Worm (Caenorhabditis elegans) whole organism, L1 larva: ENCODE data around the gene ntl-9.

Source experiments
- ceh-8 ChIP-seq: fragments of 200-800 bp; sonication (Bioruptor generic); optimal IDR thresholded peaks from 2 replicates; lab custom pipeline; 2018; ENCODE audit warnings: mild to moderate bottlenecking, missing genetic modification characterization, moderate library complexity, missing compliant biosample characterization
- ceh-82 ChIP-seq, 3 experiments: fragments of 150-350 bp in 1 of 3; sonication (generic microtip) in 2 of 3; optimal IDR thresholded peaks; 2 replicates each; lab custom pipeline; 2014 to 2017; ENCODE audit warnings: missing biosample characterization in 3 of 3, missing genetic modification characterization in 3 of 3
- hpl-2 ChIP-seq: fragments of 150-350 bp; optimal IDR thresholded peaks from 2 replicates; lab custom pipeline; 2014; ENCODE audit warnings: missing biosample characterization, missing genetic modification reagents, missing genetic modification characterization
- lir-3 ChIP-seq: sonication (generic microtip); optimal IDR thresholded peaks from 2 replicates; lab custom pipeline; 2016; ENCODE audit warnings: mild to moderate bottlenecking, missing genetic modification characterization, moderate library complexity, missing compliant biosample characterization; ENCODE audit not compliant: poor library complexity
- mdl-1 ChIP-seq, 2 experiments: fragments of 150-350 bp; optimal IDR thresholded peaks; 2 replicates each; lab custom pipeline; 2014 to 2017; ENCODE audit warnings: missing biosample characterization in 2 of 2, missing genetic modification characterization in 2 of 2, inconsistent platforms in 1 of 2
- nhr-11 ChIP-seq: fragments of 150-350 bp; optimal IDR thresholded peaks from 2 replicates; lab custom pipeline; 2014; ENCODE audit warnings: missing biosample characterization, missing genetic modification characterization
- nhr-28 ChIP-seq: fragments of 150-350 bp; optimal IDR thresholded peaks from 2 replicates; lab custom pipeline; 2014; ENCODE audit warnings: missing biosample characterization, missing genetic modification characterization
- skn-1 ChIP-seq: fragments of 150-350 bp; optimal IDR thresholded peaks from 2 replicates; lab custom pipeline; 2014; ENCODE audit warnings: missing biosample characterization, missing genetic modification characterization
- unc-62 ChIP-seq: fragments of 150-350 bp; optimal IDR thresholded peaks from 2 replicates; lab custom pipeline; 2014; ENCODE audit warnings: missing biosample characterization, missing genetic modification reagents, missing genetic modification characterization
- xbp-1 ChIP-seq: sonication (generic microtip); optimal IDR thresholded peaks from 2 replicates; lab custom pipeline; 2016; ENCODE audit warnings: missing genetic modification characterization, missing compliant biosample characterization
- ztf-11 ChIP-seq, 2 experiments: sonication (generic microtip); optimal IDR thresholded peaks; 2 replicates each; lab custom pipeline; 2016 to 2017; ENCODE audit warnings: missing genetic modification characterization in 2 of 2, missing biosample characterization in 1 of 2, missing compliant biosample characterization in 1 of 2

DNA sequence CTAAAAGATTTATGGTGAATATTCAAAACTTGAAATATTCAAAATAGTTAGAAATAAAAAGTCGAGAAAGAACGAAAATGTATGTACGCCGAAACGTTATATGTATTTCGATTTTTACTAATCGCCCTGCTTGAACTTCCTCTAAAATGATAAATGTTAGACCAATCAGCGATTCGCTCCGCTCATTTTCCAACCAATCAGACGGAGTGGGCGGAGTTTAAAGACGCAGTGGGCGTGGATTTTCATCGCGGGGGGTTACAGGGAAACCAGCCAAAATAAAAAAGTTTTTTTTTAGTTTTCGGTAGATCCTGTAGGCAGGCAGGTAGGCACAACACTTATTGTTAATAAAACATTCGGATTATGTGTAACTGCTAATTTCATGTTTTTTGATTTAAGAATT, 8.7 kb downstream of the ntl-9 start:
- TF ChIP-seq mdl-1 (tag; optimal IDR thresholded peaks at IDR 0.05; lab: Kevin White, UChicago) (no peak), skn-1 (tag; lab: Kevin White, UChicago) (no peak), nhr-11 (tag; lab: Kevin White, UChicago) (no peak), ceh-8 (GFP tag; lab: Kevin White, UChicago) (no peak), xbp-1 (tag; lab: Kevin White, UChicago) (no peak), unc-62 (GFP tag; lab: Kevin White, UChicago) (no peak), ceh-82 (tag; optimal IDR thresholded peaks at IDR 0.05; lab: Kevin White, UChicago) (no peak), nhr-28 (tag; lab: Kevin White, UChicago) (no peak), lir-3 (tag; lab: Kevin White, UChicago) (no peak), hpl-2 (GFP tag; lab: Kevin White, UChicago) (no peak), ztf-11 (tag; optimal IDR thresholded peaks at IDR 0.05; lab: Kevin White, UChicago) (no peak)
